Worm (Caenorhabditis elegans) whole organism, L2 larva: Measurements from ENCODE around the gene T02E9.5.

Experiments
- C34F6.9 ChIP-seq: fragments of 150-350 bp; optimal IDR thresholded peaks from 2 replicates; lab custom pipeline; 2014; ENCODE audit warnings: missing biosample characterization, missing genetic modification characterization
- ZK546.5 ChIP-seq: sonication (generic microtip); optimal IDR thresholded peaks from 2 replicates; lab custom pipeline; 2017; ENCODE audit warnings: missing biosample characterization, missing genetic modification characterization
- alr-1 ChIP-seq: fragments of 150-350 bp; optimal IDR thresholded peaks from 2 replicates; lab custom pipeline; 2014; ENCODE audit warnings: missing biosample characterization, missing genetic modification characterization
- aly-2 ChIP-seq: fragments of 150-350 bp; optimal IDR thresholded peaks from 2 replicates; lab custom pipeline; 2014; ENCODE audit warnings: missing biosample characterization, missing genetic modification characterization
- blmp-1 ChIP-seq: sonication (generic microtip); optimal IDR thresholded peaks from 2 replicates; lab custom pipeline; 2017; ENCODE audit warnings: missing genetic modification characterization, mild to moderate bottlenecking, missing compliant biosample characterization, antibody characterized with exemption, moderate library complexity; ENCODE audit not compliant: insufficient read depth
- ceh-16 ChIP-seq: fragments of 150-350 bp; optimal IDR thresholded peaks from 2 replicates; lab custom pipeline; 2014; ENCODE audit warnings: missing biosample characterization, missing genetic modification characterization
- crh-2 ChIP-seq: sonication (generic microtip); optimal IDR thresholded peaks from 2 replicates; lab custom pipeline; 2017; ENCODE audit warnings: missing biosample characterization, missing genetic modification characterization
- egl-27 ChIP-seq: sonication (generic microtip); optimal IDR thresholded peaks from 3 replicates; lab custom pipeline; 2017; ENCODE audit warnings: missing biosample characterization, missing genetic modification reagents, missing genetic modification characterization
- elt-1 ChIP-seq: fragments of 150-350 bp; optimal IDR thresholded peaks from 2 replicates; lab custom pipeline; 2014; ENCODE audit warnings: missing biosample characterization, missing genetic modification characterization
- elt-3 ChIP-seq: sonication (generic microtip); optimal IDR thresholded peaks from 2 replicates; lab custom pipeline; 2017; ENCODE audit warnings: missing biosample characterization, missing genetic modification characterization
- gmeb-1 ChIP-seq: fragments of 150-350 bp; optimal IDR thresholded peaks from 2 replicates; lab custom pipeline; 2014; ENCODE audit warnings: missing biosample characterization, missing genetic modification characterization
- lin-11 ChIP-seq: fragments of 150-350 bp; sonication (generic microtip); optimal IDR thresholded peaks from 2 replicates; lab custom pipeline; 2014; ENCODE audit warnings: missing biosample characterization, missing genetic modification characterization, inconsistent platforms, mixed read lengths
- lin-13 ChIP-seq: fragments of 150-350 bp; optimal IDR thresholded peaks from 2 replicates; lab custom pipeline; 2014; ENCODE audit warnings: missing biosample characterization, missing genetic modification reagents, missing genetic modification characterization
- lin-39 ChIP-seq: fragments of 150-350 bp; optimal IDR thresholded peaks from 2 replicates; lab custom pipeline; 2014; ENCODE audit warnings: missing biosample characterization, missing genetic modification reagents, missing genetic modification characterization
- lsy-2 ChIP-seq, 2 experiments: fragments of 150-350 bp in 1 of 2; sonication (generic microtip) in 1 of 2; optimal IDR thresholded peaks; 2 replicates each; lab custom pipeline; 2014 to 2017; ENCODE audit warnings: missing biosample characterization in 2 of 2, missing genetic modification characterization in 2 of 2
- mab-5 ChIP-seq: fragments of 150-350 bp; optimal IDR thresholded peaks from 2 replicates; lab custom pipeline; 2014; ENCODE audit warnings: missing biosample characterization, missing genetic modification characterization
- mbf-1 ChIP-seq: sonication (generic microtip); optimal IDR thresholded peaks from 2 replicates; lab custom pipeline; 2017; ENCODE audit warnings: missing biosample characterization, missing genetic modification characterization
- mdl-1 ChIP-seq, 2 experiments: fragments of 150-350 bp in 1 of 2; sonication (generic microtip) in 1 of 2; optimal IDR thresholded peaks; 2 replicates each; lab custom pipeline; 2017; ENCODE audit warnings: missing biosample characterization in 2 of 2, missing genetic modification characterization in 2 of 2
- nhr-10 ChIP-seq: sonication (generic microtip); optimal IDR thresholded peaks from 2 replicates; lab custom pipeline; 2017; ENCODE audit warnings: missing biosample characterization, missing genetic modification characterization
- nhr-11 ChIP-seq: fragments of 150-350 bp; optimal IDR thresholded peaks from 2 replicates; lab custom pipeline; 2014; ENCODE audit warnings: missing biosample characterization, missing genetic modification characterization
- nhr-21 ChIP-seq: fragments of 150-350 bp; optimal IDR thresholded peaks from 2 replicates; lab custom pipeline; 2014; ENCODE audit warnings: missing biosample characterization, missing genetic modification characterization
- nhr-237 ChIP-seq: fragments of 150-350 bp; optimal IDR thresholded peaks from 2 replicates; lab custom pipeline; 2014; ENCODE audit warnings: missing biosample characterization, missing genetic modification characterization
- nhr-25 ChIP-seq: fragments of 150-350 bp; sonication (generic microtip); optimal IDR thresholded peaks from 3 replicates; lab custom pipeline; 2014; ENCODE audit warnings: missing biosample characterization, missing genetic modification characterization
- nhr-6 ChIP-seq: fragments of 150-350 bp; optimal IDR thresholded peaks from 2 replicates; lab custom pipeline; 2014; ENCODE audit warnings: missing biosample characterization, missing genetic modification characterization
- nhr-77 ChIP-seq: fragments of 150-350 bp; optimal IDR thresholded peaks from 2 replicates; lab custom pipeline; 2014; ENCODE audit warnings: missing biosample characterization, missing genetic modification characterization
- sem-4 ChIP-seq: fragments of 150-350 bp; optimal IDR thresholded peaks from 2 replicates; lab custom pipeline; 2014; ENCODE audit warnings: missing biosample characterization, missing genetic modification reagents, missing genetic modification characterization
- skn-1 ChIP-seq: sonication (generic microtip); optimal IDR thresholded peaks from 2 replicates; lab custom pipeline; 2017; ENCODE audit warnings: missing biosample characterization, missing genetic modification characterization
- sma-3 ChIP-seq: sonication (generic microtip); optimal IDR thresholded peaks from 2 replicates; lab custom pipeline; 2016; ENCODE audit warnings: missing genetic modification reagents, missing genetic modification characterization, missing compliant biosample characterization
- snpc-4 ChIP-seq: fragments of 150-350 bp; optimal IDR thresholded peaks from 2 replicates; lab custom pipeline; 2014; ENCODE audit warnings: missing biosample characterization, missing genetic modification characterization
- unc-39 ChIP-seq: fragments of 150-350 bp; optimal IDR thresholded peaks from 2 replicates; lab custom pipeline; 2014; ENCODE audit warnings: missing biosample characterization, missing genetic modification characterization
- unc-55 ChIP-seq: fragments of 150-350 bp; sonication (generic microtip); optimal IDR thresholded peaks from 3 replicates; lab custom pipeline; 2014; ENCODE audit warnings: missing biosample characterization, missing genetic modification reagents, missing genetic modification characterization
- unc-62 ChIP-seq: fragments of 150-350 bp; optimal IDR thresholded peaks from 2 replicates; lab custom pipeline; 2014; ENCODE audit warnings: missing biosample characterization, missing genetic modification reagents, missing genetic modification characterization
- zag-1 ChIP-seq: fragments of 150-350 bp; optimal IDR thresholded peaks from 2 replicates; lab custom pipeline; 2014; ENCODE audit warnings: missing biosample characterization, missing genetic modification characterization
- ztf-1 ChIP-seq: fragments of 200-800 bp; sonication (Bioruptor generic); conservative IDR thresholded peaks from 2 replicates; pipeline ENCODE4 v1.3.6; 2022; ENCODE audit warnings: missing genetic modification characterization, missing compliant biosample characterization
- ztf-11 ChIP-seq: sonication (generic microtip); optimal IDR thresholded peaks from 2 replicates; lab custom pipeline; 2017; ENCODE audit warnings: missing biosample characterization, missing genetic modification characterization

The T02E9.5 gene

ce11 chrV:11344112-11344511 lies 2.1 kb downstream of the T02E9.5 start:
- TF ChIP-seq mbf-1 (tag; lab: Kevin White, UChicago) (no peak), sem-4 (no peak), snpc-4 (tag; lab: Kevin White, UChicago) (no peak), gmeb-1 (tag; lab: Kevin White, UChicago) (no peak), skn-1 (tag; lab: Kevin White, UChicago) (no peak), ceh-16 (no peak), unc-39 (tag; lab: Kevin White, UChicago) (no peak), unc-62 (GFP tag; lab: Kevin White, UChicago) (no peak), C34F6.9 (no peak)
- TF ChIP-seq, all 48 proteins: peak for 0

DNA sequence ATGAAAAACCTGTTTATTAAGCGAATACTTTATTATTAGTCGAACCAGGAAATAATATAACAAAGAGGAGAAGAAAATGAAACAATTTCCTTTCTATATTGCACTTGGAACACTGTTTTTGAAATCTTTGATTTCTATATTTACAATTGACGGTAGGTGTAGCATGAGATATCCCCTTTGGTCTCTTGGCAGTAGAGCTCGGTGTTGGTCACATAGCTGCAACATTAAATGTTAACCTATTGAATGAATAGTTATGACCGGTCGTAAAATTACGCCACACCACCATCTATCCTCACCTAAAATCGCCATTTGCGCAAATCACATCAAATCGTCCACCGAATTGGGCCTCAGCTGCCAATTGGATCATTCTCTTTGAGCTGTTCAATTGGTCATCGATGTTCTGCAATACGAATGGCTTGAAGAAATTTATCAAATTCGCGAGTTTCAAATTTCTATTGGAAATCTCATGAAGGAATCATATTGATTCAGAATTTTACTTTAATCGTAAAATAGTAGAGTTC lies 2.8 kb downstream of the T02E9.5 start:
- TF ChIP-seq ztf-1, result no peak
- TF ChIP-seq sma-3 (GFP tag; lab: Kevin White, UChicago), result no peak
- TF ChIP-seq snpc-4 (tag; lab: Kevin White, UChicago), result no peak
- TF ChIP-seq lin-39 (tag; lab: Kevin White, UChicago), result no peak
- no peak for TF ChIP-seq lsy-2 (tag; optimal IDR thresholded peaks at IDR 0.05; lab: Kevin White, UChicago)
- TF ChIP-seq, all 48 proteins: peak for 0

ce11 chrV:11346912-11347311 lies 4.9 kb downstream of the T02E9.5 start, which contains the start of gene grl-7:
grl-7 (minus strand) TSS chrV:11347012.
- no peak for TF ChIP-seq lin-11 (tag; lab: Kevin White, UChicago)
- no peak for TF ChIP-seq nhr-25 (tag; lab: Kevin White, UChicago)
- no peak for TF ChIP-seq alr-1 (tag; lab: Kevin White, UChicago)
- TF ChIP-seq blmp-1 (tag; lab: Kevin White, UChicago), result no peak
- no peak for TF ChIP-seq nhr-11 (tag; lab: Kevin White, UChicago)
- no peak for TF ChIP-seq aly-2 (tag; lab: Kevin White, UChicago)
- TF ChIP-seq nhr-6 (tag; lab: Kevin White, UChicago), result no peak
- no peak for TF ChIP-seq zag-1
- no peak for TF ChIP-seq lin-13 (GFP tag; lab: Kevin White, UChicago)
- TF ChIP-seq mab-5 (tag; lab: Kevin White, UChicago), result no peak

- TF ChIP-seq nhr-25 (tag; lab: Kevin White, UChicago), result no peak
- no peak for TF ChIP-seq ZK546.5 (tag; lab: Kevin White, UChicago)
- no peak for TF ChIP-seq unc-39 (tag; lab: Kevin White, UChicago)
- no peak for TF ChIP-seq nhr-10 (tag; lab: Kevin White, UChicago)
- TF ChIP-seq elt-3 (tag; lab: Kevin White, UChicago), result no peak
- no peak for TF ChIP-seq nhr-237 (tag; lab: Kevin White, UChicago)
- no peak for TF ChIP-seq aly-2 (tag; lab: Kevin White, UChicago)
- TF ChIP-seq elt-1, result no peak
- no peak for TF ChIP-seq zag-1
- TF ChIP-seq nhr-77 (tag; lab: Kevin White, UChicago), result no peak
- TF ChIP-seq egl-27 (tag; lab: Kevin White, UChicago), result no peak
- no peak for TF ChIP-seq ztf-11
- TF ChIP-seq mdl-1 (tag; optimal IDR thresholded peaks at IDR 0.05; lab: Kevin White, UChicago), result no peak
Measured at ce11 chrV:11351263-11351662, 9.2 kb downstream of the T02E9.5 start.

DNA sequence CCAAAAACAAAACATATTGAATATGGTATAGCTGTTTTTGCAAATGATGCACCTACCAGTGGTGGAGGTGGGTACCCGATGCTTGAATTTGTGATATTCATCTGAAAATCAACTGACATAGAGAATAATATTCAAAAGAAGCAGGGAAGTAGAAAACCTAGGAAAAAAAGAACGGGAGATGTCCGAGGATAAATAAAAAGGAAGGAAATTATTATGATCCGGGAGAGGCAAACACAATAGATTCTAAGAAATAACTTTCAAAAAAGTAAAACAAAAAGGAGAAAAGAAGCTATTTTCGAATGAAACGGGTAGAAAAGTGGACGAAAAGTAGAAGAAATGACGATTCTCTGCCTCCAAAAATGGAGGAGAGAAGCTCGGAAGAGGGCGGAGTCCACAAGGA lies 10.9 kb downstream of the T02E9.5 start, which contains the start of gene npr-25:
Gene npr-25 (minus strand): TSS at position 101 of the 400 bp plus-strand sequence.
- TF ChIP-seq ceh-16 (no peak), nhr-21 (tag; lab: Kevin White, UChicago) (no peak), skn-1 (tag; lab: Kevin White, UChicago) (no peak), lin-39 (tag; lab: Kevin White, UChicago) (no peak), nhr-10 (tag; lab: Kevin White, UChicago) (no peak), unc-55 (GFP tag; lab: Kevin White, UChicago) (no peak), sma-3 (GFP tag; lab: Kevin White, UChicago) (no peak), mbf-1 (tag; lab: Kevin White, UChicago) (no peak), crh-2 (tag; lab: Kevin White, UChicago) (no peak), nhr-6 (tag; lab: Kevin White, UChicago) (no peak)
